Comparison of ENCODE assay signal across 1 worm cellular context in the genomic region with DNA sequence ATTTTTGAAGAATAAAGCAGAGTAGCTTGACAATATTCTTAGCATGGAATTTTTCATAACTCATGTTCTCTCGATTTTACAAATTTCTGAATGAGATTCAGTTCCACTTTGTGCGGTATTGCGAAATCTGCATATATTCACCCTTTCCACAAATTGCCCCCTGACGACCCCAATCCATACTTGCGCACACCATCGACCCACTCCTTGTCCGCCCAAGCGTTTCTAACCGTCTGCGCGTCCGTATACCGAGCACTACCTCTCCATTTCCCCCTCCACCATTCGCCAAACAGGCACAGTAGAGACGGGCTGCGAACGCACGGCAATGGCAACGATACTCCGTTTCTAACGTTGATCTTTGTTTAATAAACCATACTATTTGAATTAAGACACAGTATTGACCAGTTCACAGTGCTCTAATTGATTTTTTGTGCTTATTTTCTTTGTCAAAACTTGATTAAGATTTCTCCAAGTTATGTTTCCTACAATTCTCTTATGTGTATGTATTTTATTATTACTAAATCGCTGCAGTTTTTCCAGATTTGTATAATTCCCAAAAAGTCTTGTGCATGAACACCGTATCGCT.
A peak's percentile ranks its signal among the peaks of the same experiment; 100 is the strongest.
TF ChIP-seq lines count a peak whose summit lies in the region.

A gene (plus strand): TSS at position 533 of the 583 bp plus-strand sequence.

TF ChIP-seq in whole organism, L1 larva, 84 proteins besides CTCF, POLR2A, EP300 and RAD21 (continued from another document):
- TF ChIP-seq sptf-1 (tag; optimal IDR thresholded peaks at IDR 0.05; lab: Kevin White, UChicago) (no peak), skn-1 (tag; optimal IDR thresholded peaks at IDR 0.05; lab: Kevin White, UChicago) (peak; percentile 12), elt-3 (tag; optimal IDR thresholded peaks at IDR 0.05; lab: Kevin White, UChicago) (no peak), grh-1 (GFP tag; IDR thresholded peaks at IDR 0.05; lab: Robert Waterston, UW) (no peak), mep-1 (tag; optimal IDR thresholded peaks at IDR 0.05; lab: Kevin White, UChicago) (peak; percentile 21), unc-30 (tag; optimal IDR thresholded peaks at IDR 0.05; lab: Kevin White, UChicago) (no peak), nhr-20 (tag; optimal IDR thresholded peaks at IDR 0.05; lab: Kevin White, UChicago) (peak; percentile 31), swsn-7 (tag; optimal IDR thresholded peaks at IDR 0.05; lab: Kevin White, UChicago) (peak; percentile 30), mdl-1 (tag; optimal IDR thresholded peaks at IDR 0.05; lab: Kevin White, UChicago) (peak in 1 of 2 experiments; percentile 12), efl-1 (optimal IDR thresholded peaks at IDR 0.05; lab: Kevin White, UChicago) (peak in 1 of 2 experiments; percentile 24), efl-1 (GFP tag; optimal IDR thresholded peaks at IDR 0.05 in 1 of 2; lab: Kevin White, UChicago) (no peak), unc-98 (GFP tag; IDR thresholded peaks at IDR 0.05; lab: Robert Waterston, UW) (no peak), ceh-82 (tag; optimal IDR thresholded peaks at IDR 0.05; lab: Kevin White, UChicago) (peak in 1 of 3 experiments; percentile 9), fkh-8 (tag; optimal IDR thresholded peaks at IDR 0.05; lab: Kevin White, UChicago) (peak; percentile 26), rnt-1 (tag; optimal IDR thresholded peaks at IDR 0.05; lab: Kevin White, UChicago) (peak; percentile 33), lsy-2 (tag; optimal IDR thresholded peaks at IDR 0.05; lab: Kevin White, UChicago) (peak in 1 of 2 experiments; percentile 29)
